Fruit fly (Drosophila melanogaster) whole organism, prepupa: Measurements from ENCODE around the gene Muc91C.

Source experiments
- CG10631 ChIP-seq: fragments of 200-800 bp; sonication (Bioruptor generic); optimal IDR thresholded peaks from 2 replicates; lab custom pipeline; 2016; ENCODE audit warnings: missing biosample characterization, missing genetic modification characterization
- CG10669 ChIP-seq: fragments of 200-800 bp; sonication (Bioruptor generic); optimal IDR thresholded peaks from 3 replicates; lab custom pipeline; 2018; ENCODE audit warnings: missing biosample characterization, mild to moderate bottlenecking, missing genetic modification characterization, moderate library complexity
- CG11902 ChIP-seq: fragments of 200-800 bp; sonication (Bioruptor generic); optimal IDR thresholded peaks from 3 replicates; lab custom pipeline; 2016; ENCODE audit warnings: missing biosample characterization, missing genetic modification characterization
- CG15336 ChIP-seq: fragments of 200-800 bp; sonication (Bioruptor generic); IDR thresholded peaks from 2 replicates; pipeline ENCODE4 v1.3.6; 2022; ENCODE audit warnings: missing biosample characterization, missing genetic modification characterization
- CG31627 ChIP-seq: fragments of 200-800 bp; sonication (Bioruptor generic); optimal IDR thresholded peaks from 3 replicates; lab custom pipeline; 2016; ENCODE audit warnings: missing biosample characterization, missing genetic modification characterization
- CG32006 ChIP-seq: fragments of 200-800 bp; sonication (Bioruptor generic); optimal IDR thresholded peaks from 3 replicates; lab custom pipeline; 2017; ENCODE audit warnings: missing biosample characterization, mild to moderate bottlenecking, missing genetic modification characterization
- CG4318 ChIP-seq: fragments of 200-800 bp; sonication (Bioruptor generic); optimal IDR thresholded peaks from 3 replicates; lab custom pipeline; 2017; ENCODE audit warnings: missing biosample characterization, mild to moderate bottlenecking, missing genetic modification characterization
- CG6276 ChIP-seq: fragments of 200-800 bp; sonication (Bioruptor generic); optimal IDR thresholded peaks from 2 replicates; lab custom pipeline; 2017; ENCODE audit warnings: missing biosample characterization, mild to moderate bottlenecking, missing genetic modification characterization
- CG6792 ChIP-seq: fragments of 200-800 bp; sonication (Bioruptor generic); optimal IDR thresholded peaks from 3 replicates; lab custom pipeline; 2016; ENCODE audit warnings: missing biosample characterization, missing genetic modification characterization
- CG6808 ChIP-seq: fragments of 200-800 bp; sonication (Bioruptor generic); optimal IDR thresholded peaks from 3 replicates; lab custom pipeline; 2017; ENCODE audit warnings: missing biosample characterization, missing genetic modification characterization, mild to moderate bottlenecking, moderate library complexity, missing genetic modification reagents
- CG6854 ChIP-seq: fragments of 200-800 bp; sonication (Bioruptor generic); optimal IDR thresholded peaks from 2 replicates; lab custom pipeline; 2017; ENCODE audit warnings: missing biosample characterization, mild to moderate bottlenecking, missing genetic modification characterization
- CG7368 ChIP-seq: fragments of 200-800 bp; sonication (Bioruptor generic); optimal IDR thresholded peaks from 3 replicates; lab custom pipeline; 2016; ENCODE audit warnings: missing biosample characterization, missing genetic modification characterization
- CG8119 ChIP-seq: fragments of 200-800 bp; sonication (Bioruptor generic); IDR thresholded peaks from 3 replicates; pipeline ENCODE4 v1.3.6; 2022; ENCODE audit warnings: missing biosample characterization, missing genetic modification characterization
- CG8319 ChIP-seq: fragments of 200-800 bp; sonication (Bioruptor generic); optimal IDR thresholded peaks from 3 replicates; lab custom pipeline; 2016; ENCODE audit warnings: missing biosample characterization, missing genetic modification characterization
- CG9139 ChIP-seq: fragments of 200-800 bp; sonication (Bioruptor generic); optimal IDR thresholded peaks from 3 replicates; lab custom pipeline; 2017; ENCODE audit warnings: missing biosample characterization, mild to moderate bottlenecking, missing genetic modification characterization
- Eip78C ChIP-seq: fragments of 200-800 bp; sonication (Bioruptor generic); peaks from one replicate; lab custom pipeline; 2016; ENCODE audit warnings: missing biosample characterization, missing genetic modification characterization
- Ets96B ChIP-seq: fragments of 200-800 bp; optimal IDR thresholded peaks from 2 replicates; lab custom pipeline; 2019; ENCODE audit warnings: missing biosample characterization, mild to moderate bottlenecking, missing genetic modification characterization, moderate library complexity
- Hr38 ChIP-seq: sonication (Bioruptor generic); optimal IDR thresholded peaks from 2 replicates; lab custom pipeline; 2016; ENCODE audit warnings: missing biosample characterization, missing genetic modification characterization
- Lpt ChIP-seq: fragments of 200-800 bp; sonication (Bioruptor generic); optimal IDR thresholded peaks from 3 replicates; lab custom pipeline; 2016; ENCODE audit warnings: missing biosample characterization, missing genetic modification characterization
- Met ChIP-seq: fragments of 200-800 bp; sonication (Bioruptor generic); optimal IDR thresholded peaks from 3 replicates; lab custom pipeline; 2016; ENCODE audit warnings: missing biosample characterization, missing genetic modification characterization
- OdsH ChIP-seq: fragments of 200-800 bp; sonication (Bioruptor generic); optimal IDR thresholded peaks from 3 replicates; lab custom pipeline; 2016; ENCODE audit warnings: missing biosample characterization, missing genetic modification characterization
- Sox14 ChIP-seq: fragments of 200-800 bp; sonication (Bioruptor generic); optimal IDR thresholded peaks from 3 replicates; lab custom pipeline; 2016; ENCODE audit warnings: missing biosample characterization, missing genetic modification characterization
- Sox15 ChIP-seq: fragments of 200-800 bp; sonication (Bioruptor generic); optimal IDR thresholded peaks from 3 replicates; lab custom pipeline; 2016; ENCODE audit warnings: missing biosample characterization, missing genetic modification characterization
- achi ChIP-seq: fragments of 200-800 bp; sonication (Bioruptor generic); optimal IDR thresholded peaks from 3 replicates; lab custom pipeline; 2016; ENCODE audit warnings: missing biosample characterization, missing genetic modification characterization
- dac ChIP-seq: fragments of 200-800 bp; sonication (Bioruptor generic); optimal IDR thresholded peaks from 2 replicates; lab custom pipeline; 2017; ENCODE audit warnings: missing biosample characterization, mild to moderate bottlenecking, missing genetic modification characterization
- fd59A ChIP-seq: fragments of 200-800 bp; sonication (Bioruptor generic); optimal IDR thresholded peaks from 2 replicates; lab custom pipeline; 2017; ENCODE audit warnings: missing biosample characterization, mild to moderate bottlenecking, missing genetic modification characterization, missing genetic modification reagents
- fd85E ChIP-seq: fragments of 200-800 bp; sonication (Bioruptor generic); optimal IDR thresholded peaks from 3 replicates; lab custom pipeline; 2016; ENCODE audit warnings: missing biosample characterization, missing genetic modification characterization
- fkh ChIP-seq: fragments of 200-800 bp; sonication (Bioruptor generic); optimal IDR thresholded peaks from 3 replicates; lab custom pipeline; 2017; ENCODE audit warnings: missing biosample characterization, mild to moderate bottlenecking, missing genetic modification characterization, moderate library complexity
- net ChIP-seq: fragments of 200-800 bp; sonication (Bioruptor generic); optimal IDR thresholded peaks from 3 replicates; lab custom pipeline; 2016; ENCODE audit warnings: missing biosample characterization, missing genetic modification characterization
- salr ChIP-seq, 2 experiments: fragments of 200-800 bp; sonication (Bioruptor generic); optimal IDR thresholded peaks; 3 replicates each; lab custom pipeline; 2016 to 2018; ENCODE audit warnings: missing biosample characterization in 2 of 2, missing genetic modification characterization in 2 of 2, mild to moderate bottlenecking in 1 of 2
- spab ChIP-seq: fragments of 200-800 bp; sonication (Bioruptor generic); optimal IDR thresholded peaks from 2 replicates; lab custom pipeline; 2017; ENCODE audit warnings: missing biosample characterization, mild to moderate bottlenecking, missing genetic modification characterization, missing genetic modification reagents
- ss ChIP-seq, 2 experiments: fragments of 200-800 bp; sonication (Bioruptor generic); optimal IDR thresholded peaks; 2 replicates in 1 of 2; 3 replicates in 1 of 2; lab custom pipeline; 2017 to 2018; ENCODE audit warnings: mild to moderate bottlenecking in 2 of 2, missing biosample characterization in 2 of 2, missing genetic modification characterization in 2 of 2, moderate library complexity in 1 of 2
- svp ChIP-seq: fragments of 200-800 bp; sonication (Bioruptor generic); peaks from one replicate; lab custom pipeline; 2016; ENCODE audit warnings: missing biosample characterization, missing genetic modification characterization

Gene Muc91C

DNA sequence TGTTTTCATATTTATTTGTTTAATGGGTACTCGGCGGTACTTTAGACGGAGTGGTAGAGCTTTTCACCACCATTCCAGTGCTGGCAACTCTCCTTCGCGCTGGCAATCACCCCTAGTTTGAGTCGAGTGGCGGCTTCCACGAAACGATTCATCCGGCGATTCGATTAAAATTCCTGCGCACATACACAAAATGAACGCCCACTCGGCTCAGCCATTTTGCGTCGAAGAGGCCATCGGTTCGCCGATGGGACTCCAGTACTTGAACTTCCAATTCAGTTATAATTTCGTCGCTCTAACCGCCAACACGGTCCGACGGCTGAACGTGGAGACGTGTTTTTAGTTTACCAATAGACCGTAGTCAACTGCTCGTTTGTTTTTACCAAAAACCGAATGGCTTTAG lies 12.2 kb downstream of the Muc91C start, which contains the start of the genes CG46318 and ChT:
CG46318 (plus strand) TSS at position 273 of the 400 bp plus-strand sequence.
ChT (plus strand) TSS at position 273 of the 400 bp plus-strand sequence.
- TF ChIP-seq CG6276 (GFP tag; lab: Kevin White, UChicago) (no peak), Hr38 (GFP tag; lab: Kevin White, UChicago) (no peak), ss (GFP tag; optimal IDR thresholded peaks at IDR 0.05; lab: Kevin White, UChicago) (no peak), spab (GFP tag; lab: Kevin White, UChicago) (no peak), dac (GFP tag; lab: Kevin White, UChicago) (no peak), CG6792 (GFP tag; lab: Kevin White, UChicago) (no peak), CG4318 (GFP tag; lab: Kevin White, UChicago) (no peak), CG9139 (GFP tag; lab: Kevin White, UChicago) (no peak), CG31627 (GFP tag; lab: Kevin White, UChicago) (no peak), CG10669 (GFP tag; lab: Kevin White, UChicago) (no peak), net (no peak), Sox14 (no peak), CG7368 (GFP tag; lab: Kevin White, UChicago) (no peak), CG10631 (no peak), fd85E (GFP tag; lab: Kevin White, UChicago) (no peak), Ets96B (tag; lab: Kevin White, UChicago) (no peak)

DNA sequence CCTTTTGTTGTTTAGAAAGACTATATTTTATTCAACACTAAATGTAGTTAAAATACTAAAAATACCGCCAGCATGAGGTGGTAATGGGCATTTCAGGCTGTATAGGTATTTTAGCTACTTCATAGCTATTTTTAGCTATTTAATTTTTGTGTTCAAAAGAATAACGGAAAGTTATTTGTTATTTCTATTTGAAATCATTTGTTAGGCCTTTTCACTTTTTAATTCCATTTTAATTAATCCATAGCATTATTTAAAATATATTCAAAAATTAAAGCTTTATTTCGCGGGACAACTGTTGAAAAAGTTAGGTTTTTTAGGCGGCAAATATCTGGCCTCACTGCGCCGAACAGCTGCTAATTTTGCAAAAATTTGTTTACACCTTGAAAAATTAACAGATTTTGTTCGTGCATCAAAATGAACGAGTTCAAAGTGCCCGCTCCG lies 15.0 kb downstream of the Muc91C start, which contains the start of the genes dind and CG7706:
dind (minus strand) TSS at position 40 of the 441 bp plus-strand sequence.
CG7706 (plus strand) TSS at position 319 of the 441 bp plus-strand sequence.
- TF ChIP-seq svp (GFP tag; lab: Kevin White, UChicago), result peak; percentile 81
- TF ChIP-seq CG8119 (GFP tag; lab: Robert Waterston, UW), result no peak
- no peak for TF ChIP-seq Hr38 (GFP tag; lab: Kevin White, UChicago)
- TF ChIP-seq CG8319 (GFP tag; lab: Kevin White, UChicago), result no peak
- peak; percentile 8 for TF ChIP-seq CG31627 (GFP tag; lab: Kevin White, UChicago)
- no peak for TF ChIP-seq Lpt
- no peak for TF ChIP-seq CG6854
- TF ChIP-seq CG6808 (GFP tag; lab: Kevin White, UChicago), result no peak
- TF ChIP-seq, all 60 proteins: peak for 2

DNA sequence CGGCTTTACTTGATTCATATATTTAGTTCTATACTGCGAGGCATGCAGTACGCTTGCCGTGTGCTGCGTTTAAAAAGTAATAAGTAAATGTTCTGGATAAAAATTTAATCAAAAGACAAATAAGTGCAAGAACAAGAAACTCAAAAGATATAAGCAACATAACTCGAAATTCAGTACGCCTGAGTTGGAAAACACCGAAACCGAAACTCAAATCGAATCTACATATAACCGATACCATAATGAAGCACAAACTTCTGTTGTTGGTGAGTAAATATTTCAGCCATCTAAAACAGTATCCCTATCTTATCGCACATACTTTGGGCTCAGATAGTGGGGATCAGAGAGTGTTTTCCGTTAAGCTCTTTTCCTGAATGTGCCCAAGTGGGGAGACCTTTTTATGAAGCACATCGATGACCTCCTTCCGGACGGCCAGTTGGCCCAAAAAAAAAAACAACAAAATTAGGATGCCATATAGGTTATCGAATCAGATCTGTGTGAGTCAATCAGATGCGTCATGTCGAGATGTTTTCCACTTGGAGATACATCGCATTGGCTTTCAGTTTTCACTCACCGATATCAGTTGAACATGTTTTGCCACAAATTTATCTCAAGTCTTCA lies 21.3 kb downstream of the Muc91C start, which contains the start of gene CG31230:
CG31230 (plus strand) TSS at position 568 of the 618 bp plus-strand sequence.
- TF ChIP-seq salr (GFP tag; optimal IDR thresholded peaks at IDR 0.05; lab: Kevin White, UChicago) (no peak), CG10669 (GFP tag; lab: Kevin White, UChicago) (no peak), fkh (peak; percentile 78), OdsH (GFP tag; lab: Kevin White, UChicago) (no peak), CG15336 (GFP tag; lab: Robert Waterston, UW) (no peak), CG11902 (GFP tag; lab: Kevin White, UChicago) (no peak), CG31627 (GFP tag; lab: Kevin White, UChicago) (no peak), Met (GFP tag; lab: Kevin White, UChicago) (no peak), Sox15 (GFP tag; lab: Kevin White, UChicago) (no peak), Eip78C (GFP tag; lab: Kevin White, UChicago) (no peak), CG6854 (no peak), CG32006 (GFP tag; lab: Kevin White, UChicago) (no peak), svp (GFP tag; lab: Kevin White, UChicago) (peak; percentile 46), fd59A (GFP tag; lab: Kevin White, UChicago) (no peak), achi (GFP tag; lab: Kevin White, UChicago) (no peak), CG10631 (no peak)
